Fruit fly (Drosophila melanogaster) whole organism, embryonic: ENCODE results near the gene Sas-4.

Experiments used
- BEAF-32 ChIP-seq: fragments of 200-800 bp; sonication (Bioruptor generic); optimal IDR thresholded peaks from 3 replicates; lab custom pipeline; 2017; ENCODE audit warnings: missing biosample characterization, missing genetic modification characterization, mild to moderate bottlenecking, moderate library complexity, missing genetic modification reagents
- CG10147 ChIP-seq: fragments of 200-800 bp; sonication (Bioruptor generic); optimal IDR thresholded peaks from 2 replicates; lab custom pipeline; 2019; ENCODE audit warnings: missing biosample characterization, mild to moderate bottlenecking, missing genetic modification characterization, moderate library complexity
- CG12299 ChIP-seq: fragments of 200-800 bp; sonication (Bioruptor generic); optimal IDR thresholded peaks from 2 replicates; lab custom pipeline; 2018; ENCODE audit warnings: missing biosample characterization, mild to moderate bottlenecking, missing genetic modification characterization
- CG13775 ChIP-seq: fragments of 200-800 bp; sonication (Bioruptor generic); optimal IDR thresholded peaks from 3 replicates; lab custom pipeline; 2017; ENCODE audit warnings: missing biosample characterization, mild to moderate bottlenecking, missing genetic modification characterization
- CG14710 ChIP-seq: fragments of 200-800 bp; sonication (Bioruptor generic); optimal IDR thresholded peaks from 3 replicates; lab custom pipeline; 2019; ENCODE audit warnings: missing biosample characterization, mild to moderate bottlenecking, missing genetic modification characterization, moderate library complexity
- CG15479 ChIP-seq: fragments of 200-800 bp; sonication (Bioruptor generic); optimal IDR thresholded peaks from 3 replicates; lab custom pipeline; 2019; ENCODE audit warnings: missing biosample characterization, mild to moderate bottlenecking, missing genetic modification characterization, moderate library complexity
- CG3281 ChIP-seq: fragments of 200-800 bp; sonication (Bioruptor generic); optimal IDR thresholded peaks from 3 replicates; lab custom pipeline; 2017; ENCODE audit warnings: missing biosample characterization, mild to moderate bottlenecking, missing genetic modification characterization
- CG33213 ChIP-seq: fragments of 200-800 bp; sonication (Bioruptor generic); optimal IDR thresholded peaks from 3 replicates; lab custom pipeline; 2016; ENCODE audit warnings: missing biosample characterization, missing genetic modification characterization
- CG3995 ChIP-seq: fragments of 200-800 bp; sonication (Bioruptor generic); optimal IDR thresholded peaks from 3 replicates; lab custom pipeline; 2016; ENCODE audit warnings: missing biosample characterization, missing genetic modification characterization
- CG4282 ChIP-seq: fragments of 200-800 bp; sonication (Bioruptor generic); optimal IDR thresholded peaks from 2 replicates; lab custom pipeline; 2016; ENCODE audit warnings: missing biosample characterization, missing genetic modification characterization
- CG4820 ChIP-seq: fragments of 200-800 bp; sonication (Bioruptor generic); optimal IDR thresholded peaks from 3 replicates; lab custom pipeline; 2016; ENCODE audit warnings: missing biosample characterization, missing genetic modification characterization
- CG8089 ChIP-seq: fragments of 200-800 bp; sonication (Bioruptor generic); optimal IDR thresholded peaks from 3 replicates; lab custom pipeline; 2016; ENCODE audit warnings: missing biosample characterization, missing genetic modification characterization
- CG8281 ChIP-seq: fragments of 200-800 bp; sonication (Bioruptor generic); optimal IDR thresholded peaks from 2 replicates; lab custom pipeline; 2018; ENCODE audit warnings: missing biosample characterization, mild to moderate bottlenecking, missing genetic modification characterization, moderate library complexity
- CG9609 ChIP-seq: fragments of 200-800 bp; sonication (Bioruptor generic); optimal IDR thresholded peaks from 3 replicates; lab custom pipeline; 2016; ENCODE audit warnings: missing biosample characterization, missing genetic modification characterization
- Dbx ChIP-seq: fragments of 200-800 bp; sonication (Bioruptor generic); IDR thresholded peaks from 3 replicates; pipeline ENCODE4 v1.3.6; 2022; ENCODE audit warnings: missing biosample characterization, missing genetic modification characterization
- Dip3 ChIP-seq: fragments of 200-800 bp; sonication (Bioruptor generic); optimal IDR thresholded peaks from 3 replicates; lab custom pipeline; 2016; ENCODE audit warnings: missing biosample characterization, missing genetic modification characterization
- E2f2 ChIP-seq: fragments of 200-800 bp; sonication (Bioruptor generic); IDR thresholded peaks from 2 replicates; pipeline ENCODE4 v1.3.6; 2022; ENCODE audit warnings: missing biosample characterization, missing genetic modification characterization
- HLH54F ChIP-seq: fragments of 200-800 bp; sonication (Bioruptor generic); optimal IDR thresholded peaks from 3 replicates; lab custom pipeline; 2016; ENCODE audit warnings: missing biosample characterization, missing genetic modification characterization
- Hmr ChIP-seq: fragments of 200-800 bp; sonication (Bioruptor generic); optimal IDR thresholded peaks from 3 replicates; lab custom pipeline; 2017; ENCODE audit warnings: mild to moderate bottlenecking, missing biosample characterization, missing genetic modification reagents, missing genetic modification characterization
- Hr39 ChIP-seq: fragments of >200 bp; optimal IDR thresholded peaks from 2 replicates; lab custom pipeline; 2017
- NFAT ChIP-seq: fragments of 200-800 bp; sonication (Bioruptor generic); IDR thresholded peaks from 2 replicates; pipeline ENCODE4 v1.3.6; 2022; ENCODE audit warnings: missing biosample characterization, missing genetic modification characterization
- NfI ChIP-seq: fragments of 200-800 bp; sonication (Bioruptor generic); optimal IDR thresholded peaks from 3 replicates; lab custom pipeline; 2018; ENCODE audit warnings: missing biosample characterization, mild to moderate bottlenecking, missing genetic modification characterization, moderate library complexity
- Rfx ChIP-seq: fragments of 200-800 bp; sonication (Bioruptor generic); IDR thresholded peaks from 2 replicates; pipeline ENCODE4 v1.3.6; 2022; ENCODE audit warnings: missing biosample characterization, missing genetic modification characterization
- al ChIP-seq: fragments of 200-800 bp; sonication (Bioruptor generic); IDR thresholded peaks from 2 replicates; pipeline ENCODE4 v1.3.6; 2022; ENCODE audit warnings: missing biosample characterization, missing genetic modification characterization
- ash1 ChIP-seq: fragments of 200-800 bp; sonication (Bioruptor generic); optimal IDR thresholded peaks from 2 replicates; lab custom pipeline; 2018; ENCODE audit warnings: missing biosample characterization, mild to moderate bottlenecking, missing genetic modification characterization
- ci ChIP-seq: fragments of 200-800 bp; sonication (Bioruptor generic); IDR thresholded peaks from 3 replicates; pipeline ENCODE4 v1.3.6; 2022; ENCODE audit warnings: missing biosample characterization, missing genetic modification characterization
- crc ChIP-seq: fragments of 200-800 bp; sonication (Bioruptor generic); optimal IDR thresholded peaks from 2 replicates; lab custom pipeline; 2016; ENCODE audit warnings: missing biosample characterization, missing genetic modification characterization
- dati ChIP-seq: fragments of 200-800 bp; sonication (Bioruptor generic); IDR thresholded peaks from 2 replicates; pipeline ENCODE4 v1.3.6; 2022; ENCODE audit warnings: missing biosample characterization, missing genetic modification characterization
- dimm ChIP-seq: fragments of 200-800 bp; sonication (Bioruptor generic); IDR thresholded peaks from 2 replicates; pipeline ENCODE4 v1.3.6; 2022; ENCODE audit warnings: missing biosample characterization, missing genetic modification characterization
- disco-r ChIP-seq: fragments of 200-800 bp; sonication (Bioruptor generic); optimal IDR thresholded peaks from 2 replicates; lab custom pipeline; 2016; ENCODE audit warnings: missing biosample characterization, missing genetic modification characterization
- dpn ChIP-seq, 2 experiments: fragments of 200-800 bp; sonication (Bioruptor generic); optimal IDR thresholded peaks; 3 replicates each; lab custom pipeline; 2016; ENCODE audit warnings: missing biosample characterization in 2 of 2, missing genetic modification characterization in 2 of 2
- dysf ChIP-seq: fragments of 200-800 bp; sonication (Bioruptor generic); IDR thresholded peaks from 3 replicates; pipeline ENCODE4 v1.3.6; 2022; ENCODE audit warnings: missing biosample characterization, missing genetic modification characterization
- eve ChIP-seq, 2 experiments: fragments of >200 bp; optimal IDR thresholded peaks; 2 replicates each; lab custom pipeline; 2017; ENCODE audit warnings: missing biosample characterization in 2 of 2, missing genetic modification characterization in 2 of 2
- fd102C ChIP-seq: fragments of 200-800 bp; sonication (Bioruptor generic); optimal IDR thresholded peaks from 2 replicates; lab custom pipeline; 2018; ENCODE audit warnings: missing biosample characterization, mild to moderate bottlenecking, missing genetic modification characterization, moderate library complexity
- gsb ChIP-seq: fragments of 200-800 bp; sonication (Bioruptor generic); IDR thresholded peaks from 2 replicates; pipeline ENCODE4 v1.3.6; 2022; ENCODE audit warnings: missing biosample characterization, missing genetic modification characterization
- hth ChIP-seq: fragments of >200 bp; optimal IDR thresholded peaks from 2 replicates; lab custom pipeline; 2017; ENCODE audit warnings: inconsistent platforms
- ind ChIP-seq: fragments of 200-800 bp; sonication (Bioruptor generic); optimal IDR thresholded peaks from 3 replicates; lab custom pipeline; 2016; ENCODE audit warnings: missing biosample characterization, missing genetic modification characterization
- lmd ChIP-seq: fragments of 200-800 bp; sonication (Bioruptor generic); IDR thresholded peaks from 2 replicates; pipeline ENCODE4 v1.3.6; 2022; ENCODE audit warnings: missing biosample characterization, missing genetic modification characterization
- mam ChIP-seq: fragments of 200-800 bp; sonication (Bioruptor generic); optimal IDR thresholded peaks from 3 replicates; lab custom pipeline; 2016; ENCODE audit warnings: missing biosample characterization, missing genetic modification characterization
- onecut ChIP-seq: fragments of 200-800 bp; sonication (Bioruptor generic); IDR thresholded peaks from 2 replicates; pipeline ENCODE4 v1.3.6; 2022; ENCODE audit warnings: missing biosample characterization, missing genetic modification characterization
- p53 ChIP-seq: fragments of 200-800 bp; sonication (Bioruptor generic); optimal IDR thresholded peaks from 2 replicates; lab custom pipeline; 2016; ENCODE audit warnings: missing biosample characterization, missing genetic modification characterization
- pan ChIP-seq, 4 experiments: fragments of >200 bp in 3 of 4; fragments of 200-800 bp in 1 of 4; sonication (Bioruptor generic) in 1 of 4; optimal IDR thresholded peaks in 3 of 4; IDR thresholded peaks in 1 of 4; 2 replicates each; pipeline versions ENCODE4 v1.3.6 to Lab custom; 2017 to 2022; ENCODE audit warnings: missing biosample characterization in 2 of 4, missing genetic modification characterization in 2 of 4, mixed read lengths in 1 of 4
- peb ChIP-seq: fragments of 200-800 bp; sonication (Bioruptor generic); IDR thresholded peaks from 2 replicates; pipeline ENCODE4 v1.3.6; 2022; ENCODE audit warnings: missing biosample characterization, missing genetic modification characterization
- sima ChIP-seq: fragments of 200-800 bp; sonication (Bioruptor generic); optimal IDR thresholded peaks from 2 replicates; lab custom pipeline; 2016; ENCODE audit warnings: missing biosample characterization, missing genetic modification characterization
- ssp ChIP-seq: fragments of 200-800 bp; sonication (Bioruptor generic); IDR thresholded peaks from 2 replicates; pipeline ENCODE4 v1.3.6; 2022; ENCODE audit warnings: missing biosample characterization, missing genetic modification characterization
- stc ChIP-seq: fragments of 200-800 bp; sonication (Bioruptor generic); IDR thresholded peaks from 2 replicates; pipeline ENCODE4 v1.3.6; 2022; ENCODE audit warnings: missing biosample characterization, missing genetic modification characterization
- trem ChIP-seq: fragments of 200-800 bp; optimal IDR thresholded peaks from 3 replicates; lab custom pipeline; 2019; ENCODE audit warnings: missing biosample characterization, mild to moderate bottlenecking, missing genetic modification characterization, moderate library complexity
- tup ChIP-seq: fragments of 200-800 bp; sonication (Bioruptor generic); optimal IDR thresholded peaks from 2 replicates; lab custom pipeline; 2016; ENCODE audit warnings: missing biosample characterization, mild to moderate bottlenecking, missing genetic modification characterization, moderate library complexity
- vfl ChIP-seq: fragments of 200-800 bp; sonication (Bioruptor generic); optimal IDR thresholded peaks from 2 replicates; lab custom pipeline; 2016; ENCODE audit warnings: missing biosample characterization, missing genetic modification characterization
- zf30C ChIP-seq: fragments of 200-800 bp; sonication (Bioruptor generic); optimal IDR thresholded peaks from 3 replicates; lab custom pipeline; 2018; ENCODE audit warnings: missing biosample characterization, mild to moderate bottlenecking, missing genetic modification characterization
- zfh2 ChIP-seq: fragments of 200-800 bp; sonication (Bioruptor generic); optimal IDR thresholded peaks from 2 replicates; lab custom pipeline; 2016; ENCODE audit warnings: missing biosample characterization, missing genetic modification characterization

Gene Sas-4

dm6 chr3R:7124109-7124639 is 27.0 kb upstream of the Sas-4 start, which contains the start of the genes Alh and CG10098 (continued):
- peak; percentile 91 for TF ChIP-seq Dip3 (GFP tag; lab: Kevin White, UChicago)
- peak; percentile 39 for TF ChIP-seq crc (GFP tag; lab: Kevin White, UChicago)
- TF ChIP-seq dati (GFP tag; lab: Robert Waterston, UW): 0 out of 2 replicates have a peak, but pooled peaks have one; percentile 18
- TF ChIP-seq al (GFP tag; lab: Robert Waterston, UW): peak; percentile 80
- TF ChIP-seq gsb (GFP tag; lab: Robert Waterston, UW): no peak; the same call in 1 of the 2 replicates
- TF ChIP-seq stc (GFP tag; lab: Robert Waterston, UW): peak; percentile 32; the same call in 1 of the 2 replicates
- TF ChIP-seq CG3281: peak; percentile 71
- peak; percentile 89 for TF ChIP-seq Rfx
- peak; percentile 84 for TF ChIP-seq Hmr
- TF ChIP-seq dimm (GFP tag; lab: Robert Waterston, UW): peak; percentile 34; the same call in 1 of the 2 replicates
- TF ChIP-seq Hr39 (lab: Kevin White, UChicago): no peak
- peak; percentile 7; the same call in 1 of the 3 replicates for TF ChIP-seq ci (GFP tag; lab: Robert Waterston, UW)
- TF ChIP-seq lmd: peak; percentile 81
- peak; percentile 87 for TF ChIP-seq NFAT (GFP tag; lab: Robert Waterston, UW)
- peak; percentile 81 for TF ChIP-seq dysf (GFP tag; lab: Robert Waterston, UW)
- TF ChIP-seq disco-r (GFP tag; lab: Kevin White, UChicago): peak; percentile 58
- peak; percentile 90 for TF ChIP-seq Dbx (GFP tag; lab: Robert Waterston, UW)
- TF ChIP-seq CG15479: no peak
- TF ChIP-seq eve (GFP tag; optimal IDR thresholded peaks at IDR 0.05; lab: Kevin White, UChicago): no peak
- peak; percentile 75 for TF ChIP-seq CG10147 (GFP tag; lab: Kevin White, UChicago)
- TF ChIP-seq trem (tag; lab: Kevin White, UChicago): peak; percentile 78
- peak; percentile 91 for TF ChIP-seq dpn (GFP tag; optimal IDR thresholded peaks at IDR 0.05; lab: Kevin White, UChicago)
- no peak for TF ChIP-seq CG8281
- no peak for TF ChIP-seq pan (optimal IDR thresholded peaks at IDR 0.05; lab: Kevin White, UChicago)
- peak in 1 of 2 experiments; percentile 70 for TF ChIP-seq pan (GFP tag; optimal IDR thresholded peaks at IDR 0.05 in 1 of 2, IDR thresholded peaks at IDR 0.05 in 1 of 2)
- peak; percentile 56 for TF ChIP-seq CG12299 (tag; lab: Kevin White, UChicago)
- peak; percentile 44 for TF ChIP-seq CG4282
- TF ChIP-seq CG4820 (GFP tag; lab: Kevin White, UChicago): peak; percentile 73
- no peak for TF ChIP-seq fd102C (GFP tag; lab: Kevin White, UChicago)
- no peak for TF ChIP-seq hth
- TF ChIP-seq peb: 0 out of 2 replicates have a peak, but pooled peaks have one; percentile 52
- TF ChIP-seq CG33213 (GFP tag; lab: Kevin White, UChicago): peak; percentile 83
- peak; percentile 95 for TF ChIP-seq zfh2 (GFP tag; lab: Kevin White, UChicago)
- peak; percentile 92 for TF ChIP-seq ind (GFP tag; lab: Kevin White, UChicago)
- TF ChIP-seq CG8089: peak; percentile 67
- peak; percentile 67 for TF ChIP-seq tup (GFP tag; lab: Kevin White, UChicago)
- TF ChIP-seq ssp (GFP tag; lab: Robert Waterston, UW): peak; percentile 80
- TF ChIP-seq NfI (GFP tag; lab: Kevin White, UChicago): peak; percentile 82
- TF ChIP-seq zf30C (GFP tag; lab: Kevin White, UChicago): no peak
- TF ChIP-seq CG3995: peak; percentile 59
- TF ChIP-seq E2f2 (GFP tag; lab: Robert Waterston, UW): peak; percentile 39; the same call in 1 of the 2 replicates
- TF ChIP-seq ash1: no peak
- peak; percentile 91 for TF ChIP-seq CG14710
- peak; percentile 95 for TF ChIP-seq mam (GFP tag; lab: Kevin White, UChicago)
- TF ChIP-seq p53 (GFP tag; lab: Kevin White, UChicago): peak; percentile 50
- TF ChIP-seq CG13775: peak; percentile 93
- peak; percentile 87 for TF ChIP-seq vfl (GFP tag; lab: Kevin White, UChicago)
- TF ChIP-seq HLH54F (GFP tag; lab: Kevin White, UChicago): peak; percentile 92
- TF ChIP-seq onecut: peak; percentile 98
- TF ChIP-seq CG9609 (GFP tag; lab: Kevin White, UChicago): peak; percentile 87
- TF ChIP-seq BEAF-32 (GFP tag; lab: Kevin White, UChicago): peak; percentile 96
- TF ChIP-seq sima (GFP tag; lab: Kevin White, UChicago): no peak
